Worm (Caenorhabditis elegans) whole organism, early embryonic: Measurements from ENCODE around the gene Y73B6BL.14.

Experiments
- aly-1 ChIP-seq: sonication (generic microtip); optimal IDR thresholded peaks from 2 replicates; lab custom pipeline; 2016; ENCODE audit warnings: missing genetic modification characterization, missing compliant biosample characterization
- ama-1 ChIP-seq: fragments of 150-350 bp; optimal IDR thresholded peaks from 2 replicates; lab custom pipeline; 2014
- ceh-13 ChIP-seq: fragments of 200-800 bp; sonication (Bioruptor generic); optimal IDR thresholded peaks from 2 replicates; lab custom pipeline; 2018; ENCODE audit warnings: mild to moderate bottlenecking, missing genetic modification characterization, missing compliant biosample characterization
- ets-7 ChIP-seq: sonication (generic microtip); optimal IDR thresholded peaks from 2 replicates; lab custom pipeline; 2016; ENCODE audit warnings: missing genotype, missing genetic modification characterization, missing compliant biosample characterization
- hmbx-1 ChIP-seq: sonication (generic microtip); optimal IDR thresholded peaks from 2 replicates; lab custom pipeline; 2016; ENCODE audit warnings: mild to moderate bottlenecking, missing genetic modification characterization, missing compliant biosample characterization
- tbx-11 ChIP-seq: fragments of 200-800 bp; sonication (Bioruptor generic); IDR thresholded peaks from 2 replicates; pipeline ENCODE4 v1.3.6; 2022; ENCODE audit warnings: missing genetic modification characterization, missing compliant biosample characterization

- TF ChIP-seq ama-1 (lab: Kevin White, UChicago) (no peak), tbx-11 (GFP tag; lab: Robert Waterston, UW) (no peak), aly-1 (tag; lab: Kevin White, UChicago) (no peak), ceh-13 (GFP tag; lab: Kevin White, UChicago) (no peak), hmbx-1 (tag; lab: Kevin White, UChicago) (no peak), ets-7 (tag; lab: Kevin White, UChicago) (no peak)
These were observed 345 bp downstream of the Y73B6BL.14 start, which contains the start of gene Y73B6BL.288 for ce11 chrIV:6342431-6342830.
